Fruit fly (Drosophila melanogaster) S2 (cell line): ENCODE measurements around the gene CG4935.

ENCODE experiments used
- CG8478 ChIP-seq: fragments of >200 bp; optimal IDR thresholded peaks from 2 replicates; lab custom pipeline; 2018
- CTCF ChIP-seq, 2 experiments: fragments of >200 bp; optimal IDR thresholded peaks; 2 replicates each; lab custom pipeline; 2018

DNA sequence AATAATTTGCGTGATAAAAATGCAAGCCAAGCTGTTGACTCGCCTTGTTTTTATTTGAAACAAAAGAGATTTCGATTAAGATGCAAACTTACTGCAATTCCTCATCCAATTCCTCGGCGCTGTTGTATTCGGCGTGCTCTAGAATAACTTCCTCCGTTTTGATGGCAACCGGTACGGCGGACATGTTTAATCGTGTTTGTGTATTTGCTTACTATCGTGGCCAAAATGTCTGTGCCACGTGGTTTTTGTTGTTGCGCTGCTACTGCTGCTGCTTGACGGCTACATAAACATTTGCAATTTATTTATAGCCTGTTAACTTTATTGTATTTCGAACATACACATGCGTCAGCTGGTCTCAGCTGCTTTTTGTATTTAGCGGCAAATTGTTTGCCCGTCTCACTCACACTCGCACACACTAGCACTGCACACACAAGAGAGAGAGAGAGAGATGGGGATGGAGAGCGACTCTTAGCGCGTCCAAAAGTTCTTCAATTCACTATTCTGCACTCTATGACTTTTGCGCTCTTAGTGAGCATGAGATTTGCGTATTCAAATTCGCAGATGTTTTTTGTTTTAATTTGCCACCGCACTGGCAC, 25.2 kb downstream of the CG4935 start:
- TF ChIP-seq CG8478 (lab: Kevin White, UChicago), result no peak
- TF ChIP-seq CTCF (optimal IDR thresholded peaks at IDR 0.05; lab: Kevin White, UChicago), result no peak
